Worm (Caenorhabditis elegans) whole organism, mixed stage, embryonic: ENCODE measurements around the gene lect-2.
A peak's percentile ranks its signal among the peaks of the same experiment; 100 is the strongest.

Experiments used
- M03D4.4 ChIP-seq: sonication (generic microtip); optimal IDR thresholded peaks from 2 replicates; lab custom pipeline; 2017; ENCODE audit warnings: mild to moderate bottlenecking, missing genetic modification characterization, missing compliant biosample characterization
- bed-3 ChIP-seq: fragments of 200-800 bp; sonication (Bioruptor generic); optimal IDR thresholded peaks from 3 replicates; lab custom pipeline; 2018; ENCODE audit warnings: mild to moderate bottlenecking, missing genetic modification characterization, moderate library complexity, missing compliant biosample characterization
- blmp-1 ChIP-seq: fragments of 150-350 bp; optimal IDR thresholded peaks from 2 replicates; lab custom pipeline; 2014; ENCODE audit warnings: missing biosample characterization, missing genetic modification characterization
- ceh-39 ChIP-seq: fragments of 150-350 bp; optimal IDR thresholded peaks from 2 replicates; lab custom pipeline; 2014; ENCODE audit warnings: missing biosample characterization, missing genetic modification characterization
- ceh-43 ChIP-seq: fragments of 200-800 bp; sonication (Bioruptor generic); optimal IDR thresholded peaks from 2 replicates; lab custom pipeline; 2018; ENCODE audit warnings: mild to moderate bottlenecking, missing genetic modification characterization, moderate library complexity, missing compliant biosample characterization
- ceh-83 ChIP-seq: fragments of 200-800 bp; sonication (Bioruptor generic); optimal IDR thresholded peaks from 2 replicates; lab custom pipeline; 2018; ENCODE audit warnings: mild to moderate bottlenecking, missing genetic modification characterization, missing compliant biosample characterization
- ces-1 ChIP-seq: fragments of 150-350 bp; optimal IDR thresholded peaks from 2 replicates; lab custom pipeline; 2014; ENCODE audit warnings: missing biosample characterization, missing genetic modification reagents, missing genetic modification characterization
- cnd-1 ChIP-seq: fragments of 200-800 bp; sonication (Bioruptor generic); optimal IDR thresholded peaks from 2 replicates; lab custom pipeline; 2018; ENCODE audit warnings: mild to moderate bottlenecking, missing genetic modification characterization, missing compliant biosample characterization
- drap-1 ChIP-seq: fragments of 200-800 bp; sonication (Bioruptor generic); optimal IDR thresholded peaks from 3 replicates; lab custom pipeline; 2018; ENCODE audit warnings: mild to moderate bottlenecking, missing genetic modification characterization, missing compliant biosample characterization
- elt-1 ChIP-seq: sonication (generic microtip); optimal IDR thresholded peaks from 2 replicates; lab custom pipeline; 2017; ENCODE audit warnings: missing genetic modification characterization, mild to moderate bottlenecking, missing compliant biosample characterization, antibody characterized with exemption, moderate library complexity, borderline replicate concordance; ENCODE audit not compliant: insufficient read depth
- elt-3 ChIP-seq: fragments of 150-350 bp; optimal IDR thresholded peaks from 2 replicates; lab custom pipeline; 2014; ENCODE audit warnings: missing biosample characterization, missing genetic modification characterization
- flh-1 ChIP-seq: fragments of 200-800 bp; sonication (Bioruptor generic); optimal IDR thresholded peaks from 2 replicates; lab custom pipeline; 2018; ENCODE audit warnings: mild to moderate bottlenecking, missing genetic modification characterization, moderate library complexity, missing compliant biosample characterization
- ham-2 ChIP-seq: fragments of 200-800 bp; sonication (Bioruptor generic); optimal IDR thresholded peaks from 2 replicates; lab custom pipeline; 2018; ENCODE audit warnings: mild to moderate bottlenecking, missing genetic modification characterization, missing compliant biosample characterization
- hlh-1 ChIP-seq: fragments of 150-350 bp; optimal IDR thresholded peaks from 2 replicates; lab custom pipeline; 2014; ENCODE audit warnings: missing biosample characterization, missing genetic modification reagents, missing genetic modification characterization
- lin-13 ChIP-seq: fragments of 150-350 bp; optimal IDR thresholded peaks from 2 replicates; lab custom pipeline; 2014; ENCODE audit warnings: missing biosample characterization, missing genetic modification characterization
- lin-32 ChIP-seq: fragments of 200-800 bp; sonication (Bioruptor generic); optimal IDR thresholded peaks from 2 replicates; lab custom pipeline; 2018; ENCODE audit warnings: mild to moderate bottlenecking, missing genetic modification characterization, missing compliant biosample characterization
- lsy-2 ChIP-seq: fragments of 150-350 bp; optimal IDR thresholded peaks from 2 replicates; lab custom pipeline; 2014; ENCODE audit warnings: missing biosample characterization, missing genetic modification characterization
- mab-5 ChIP-seq: fragments of 150-350 bp; optimal IDR thresholded peaks from 2 replicates; lab custom pipeline; 2014; ENCODE audit warnings: missing biosample characterization, missing genetic modification characterization
- mep-1 ChIP-seq: fragments of 150-350 bp; optimal IDR thresholded peaks from 2 replicates; lab custom pipeline; 2017; ENCODE audit warnings: missing biosample characterization, missing genetic modification reagents, missing genetic modification characterization, inconsistent platforms
- mls-2 ChIP-seq: sonication (generic microtip); optimal IDR thresholded peaks from 2 replicates; lab custom pipeline; 2016; ENCODE audit warnings: mild to moderate bottlenecking, missing genetic modification characterization, moderate library complexity, missing compliant biosample characterization
- nhr-12 ChIP-seq: fragments of 150-350 bp; optimal IDR thresholded peaks from 2 replicates; lab custom pipeline; 2014; ENCODE audit warnings: missing biosample characterization, missing genetic modification characterization
- nhr-2 ChIP-seq: fragments of 150-350 bp; optimal IDR thresholded peaks from 2 replicates; lab custom pipeline; 2014; ENCODE audit warnings: missing biosample characterization, missing genetic modification characterization
- nhr-28 ChIP-seq: fragments of 150-350 bp; optimal IDR thresholded peaks from 2 replicates; lab custom pipeline; 2014; ENCODE audit warnings: missing biosample characterization, missing genetic modification characterization
- nhr-76 ChIP-seq: sonication (generic microtip); optimal IDR thresholded peaks from 2 replicates; lab custom pipeline; 2017; ENCODE audit warnings: missing biosample characterization, missing genetic modification characterization
- pha-4 ChIP-seq: fragments of 150-350 bp; optimal IDR thresholded peaks from 2 replicates; lab custom pipeline; 2018; ENCODE audit warnings: missing biosample characterization, missing genetic modification reagents, missing genetic modification characterization
- sem-2 ChIP-seq: fragments of 200-800 bp; sonication (Bioruptor generic); optimal IDR thresholded peaks from 2 replicates; lab custom pipeline; 2018; ENCODE audit warnings: mild to moderate bottlenecking, missing genetic modification characterization, missing compliant biosample characterization
- snpc-4 ChIP-seq: fragments of 150-350 bp; optimal IDR thresholded peaks from 2 replicates; lab custom pipeline; 2014; ENCODE audit warnings: missing biosample characterization, missing genetic modification characterization
- sptf-1 ChIP-seq: sonication (generic microtip); optimal IDR thresholded peaks from 2 replicates; lab custom pipeline; 2017; ENCODE audit warnings: mild to moderate bottlenecking, missing genetic modification characterization, moderate library complexity, missing compliant biosample characterization
- tbx-8 ChIP-seq: fragments of 200-800 bp; sonication (Bioruptor generic); optimal IDR thresholded peaks from 2 replicates; lab custom pipeline; 2018; ENCODE audit warnings: mild to moderate bottlenecking, missing genetic modification characterization, moderate library complexity, missing compliant biosample characterization
- unc-120 ChIP-seq: sonication (generic microtip); optimal IDR thresholded peaks from 2 replicates; lab custom pipeline; 2017; ENCODE audit warnings: missing genetic modification characterization, missing compliant biosample characterization; ENCODE audit not compliant: poor library complexity, severe bottlenecking
- unc-62 ChIP-seq: fragments of 150-350 bp; optimal IDR thresholded peaks from 2 replicates; lab custom pipeline; 2014; ENCODE audit warnings: missing biosample characterization, missing genetic modification reagents, missing genetic modification characterization
- zip-8 ChIP-seq: fragments of 150-350 bp; optimal IDR thresholded peaks from 2 replicates; lab custom pipeline; 2014; ENCODE audit warnings: missing biosample characterization, missing genetic modification characterization
- ztf-11 ChIP-seq: fragments of 150-350 bp; optimal IDR thresholded peaks from 2 replicates; lab custom pipeline; 2014; ENCODE audit warnings: missing biosample characterization, missing genetic modification characterization

Gene lect-2

DNA sequence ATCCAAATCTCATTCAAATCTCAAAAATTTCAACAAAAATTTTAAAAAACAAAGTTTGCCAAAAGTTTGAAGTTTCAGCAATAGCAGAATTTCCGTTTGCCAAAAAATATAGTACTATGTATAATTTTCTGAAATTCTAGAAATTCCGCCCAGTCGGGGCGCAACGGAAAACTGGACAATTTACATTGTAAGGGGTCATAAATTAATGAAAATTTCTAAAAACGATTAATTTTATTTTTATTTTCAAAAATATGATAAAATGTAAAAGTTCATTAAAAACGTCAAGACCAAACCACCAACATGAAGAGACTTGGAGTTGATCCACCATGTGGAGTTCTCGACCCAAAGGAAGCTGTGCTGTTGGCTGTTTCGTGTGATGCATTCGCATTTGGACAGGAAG lies 27.8 kb downstream of the lect-2 start, which contains the start of gene ZK1248.4:
Gene ZK1248.4, plus strand, starts transcription at position 301 of the 400 bp plus-strand sequence.
- TF ChIP-seq tbx-8 (GFP tag; lab: Kevin White, UChicago) = no peak
- no peak for TF ChIP-seq ceh-43 (GFP tag; lab: Kevin White, UChicago)
- TF ChIP-seq nhr-12 (tag; lab: Kevin White, UChicago) = no peak
- TF ChIP-seq ceh-83 = no peak
- no peak for TF ChIP-seq unc-120
- no peak for TF ChIP-seq sem-2 (GFP tag; lab: Kevin White, UChicago)
- TF ChIP-seq mep-1 (tag; lab: Kevin White, UChicago) = no peak
- no peak for TF ChIP-seq ces-1 (GFP tag; lab: Kevin White, UChicago)
- no peak for TF ChIP-seq hlh-1 (tag; lab: Kevin White, UChicago)
- no peak for TF ChIP-seq elt-3 (tag; lab: Kevin White, UChicago)
- TF ChIP-seq ceh-39 (tag; lab: Kevin White, UChicago) = no peak
- no peak for TF ChIP-seq ham-2 (GFP tag; lab: Kevin White, UChicago)

- TF ChIP-seq tbx-8 (GFP tag; lab: Kevin White, UChicago) = no peak
- no peak for TF ChIP-seq elt-1
- no peak for TF ChIP-seq M03D4.4
- no peak for TF ChIP-seq nhr-12 (tag; lab: Kevin White, UChicago)
- no peak for TF ChIP-seq blmp-1 (tag; lab: Kevin White, UChicago)
- no peak for TF ChIP-seq bed-3 (GFP tag; lab: Kevin White, UChicago)
- TF ChIP-seq ceh-39 (tag; lab: Kevin White, UChicago) = no peak
- no peak for TF ChIP-seq snpc-4 (tag; lab: Kevin White, UChicago)
- no peak for TF ChIP-seq lin-32 (GFP tag; lab: Kevin White, UChicago)
- TF ChIP-seq sptf-1 = no peak
- TF ChIP-seq mls-2 (tag; lab: Kevin White, UChicago) = no peak
- TF ChIP-seq elt-3 (tag; lab: Kevin White, UChicago) = no peak
- no peak for TF ChIP-seq lsy-2
- TF ChIP-seq flh-1 (GFP tag; lab: Kevin White, UChicago) = no peak
- no peak for TF ChIP-seq zip-8 (tag; lab: Kevin White, UChicago)
- no peak for TF ChIP-seq sem-2 (GFP tag; lab: Kevin White, UChicago)
- TF ChIP-seq mab-5 (tag; lab: Kevin White, UChicago) = no peak
- no peak for TF ChIP-seq unc-62 (GFP tag; lab: Kevin White, UChicago)
- no peak for TF ChIP-seq ztf-11 (tag; lab: Kevin White, UChicago)
Observed at ce11 chrII:5819655-5820054, 29.1 kb downstream of the lect-2 start.

- peak; percentile 8 for TF ChIP-seq ces-1 (GFP tag; lab: Kevin White, UChicago)
- peak; percentile 5 for TF ChIP-seq unc-62 (GFP tag; lab: Kevin White, UChicago)
- TF ChIP-seq nhr-12 (tag; lab: Kevin White, UChicago) = no peak
Observed at ce11 chrII:5820282-5820762, 29.8 kb downstream of the lect-2 start, which contains the start of gene ehs-1. Gene ehs-1 (plus strand): TSS chrII:5820712.

DNA sequence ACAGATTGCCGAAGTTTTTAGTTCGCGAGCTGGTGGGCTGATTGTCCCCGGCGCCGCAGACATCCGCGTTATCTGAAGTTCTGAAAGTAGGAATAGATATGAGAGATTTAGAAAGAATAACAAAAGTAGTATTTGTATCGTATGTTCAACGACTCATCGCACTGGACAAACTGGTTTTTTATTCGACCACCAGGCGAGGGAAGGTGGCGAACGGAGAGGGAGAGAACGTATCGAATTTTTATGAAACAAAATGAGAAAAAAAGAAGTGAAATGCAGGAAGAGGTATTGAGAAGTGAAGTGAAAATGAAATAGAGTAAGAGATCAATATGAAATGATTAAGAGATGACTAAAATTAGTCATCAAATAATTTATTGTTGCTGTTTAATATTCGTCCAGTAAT lies 36.8 kb downstream of the lect-2 start, which contains the start of gene tbc-2:
Gene tbc-2, minus strand, starts transcription at position 80 of the 400 bp plus-strand sequence.
- TF ChIP-seq ham-2 (GFP tag; lab: Kevin White, UChicago) (no peak), snpc-4 (tag; lab: Kevin White, UChicago) (no peak), sptf-1 (no peak), pha-4 (tag; lab: Kevin White, UChicago) (no peak), lin-13 (tag; lab: Kevin White, UChicago) (no peak), hlh-1 (tag; lab: Kevin White, UChicago) (no peak), drap-1 (no peak), nhr-2 (tag; lab: Kevin White, UChicago) (no peak)

DNA sequence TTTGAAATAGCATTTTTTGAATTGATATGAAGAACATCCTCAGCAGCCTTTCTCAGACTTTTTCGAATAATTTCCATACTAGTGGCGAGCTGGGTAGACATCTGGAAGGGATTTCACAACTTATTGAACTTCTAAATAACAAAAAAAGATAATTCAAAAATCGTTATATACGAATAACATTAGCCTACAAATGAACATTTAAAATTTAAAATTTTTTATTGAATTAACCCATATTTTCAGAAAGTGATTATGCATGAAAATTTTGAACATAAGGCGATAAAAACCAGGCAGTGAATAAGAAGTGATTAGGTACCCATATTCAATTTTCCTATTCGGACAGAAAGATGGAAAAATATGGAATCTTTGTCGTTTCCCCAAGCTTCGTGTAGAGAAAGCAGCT lies 38.0 kb downstream of the lect-2 start, which contains the start of gene ZK1248.11:
Gene ZK1248.11, minus strand, starts transcription at position 101 of the 400 bp plus-strand sequence.
- TF ChIP-seq blmp-1 (tag; lab: Kevin White, UChicago) = no peak
- TF ChIP-seq mab-5 (tag; lab: Kevin White, UChicago) = no peak
- no peak for TF ChIP-seq nhr-12 (tag; lab: Kevin White, UChicago)
- no peak for TF ChIP-seq nhr-76 (tag; lab: Kevin White, UChicago)
- no peak for TF ChIP-seq bed-3 (GFP tag; lab: Kevin White, UChicago)
- TF ChIP-seq nhr-28 (tag; lab: Kevin White, UChicago) = no peak
- TF ChIP-seq nhr-2 (tag; lab: Kevin White, UChicago) = no peak
- TF ChIP-seq elt-3 (tag; lab: Kevin White, UChicago) = no peak
- no peak for TF ChIP-seq cnd-1 (tag; lab: Kevin White, UChicago)
- TF ChIP-seq sptf-1 = no peak
- TF ChIP-seq ztf-11 (tag; lab: Kevin White, UChicago) = no peak
